Fruit fly (Drosophila melanogaster): ENCODE measurements around the gene CG14711.

CG14711 gene

dm6 chr3R:11657786-11658193 lies 34.7 kb downstream of the CG14711 start (continued):
- peak; percentile 9 for TF ChIP-seq pros (GFP tag; optimal IDR thresholded peaks at IDR 0.05)
- peak; percentile 75 for TF ChIP-seq CG2120 (GFP tag; optimal IDR thresholded peaks at IDR 0.05)
- no peak for TF ChIP-seq Vsx1 (GFP tag; optimal IDR thresholded peaks at IDR 0.05)
- TF ChIP-seq CG8359 (GFP tag; optimal IDR thresholded peaks at IDR 0.05; ENCODE audit: borderline replicate concordance) = no peak
- peak; percentile 66 for TF ChIP-seq CG32532 (GFP tag; IDR thresholded peaks at IDR 0.05)
- peak; percentile 60; the same call in 1 of the 3 replicates for TF ChIP-seq zfh1 (GFP tag; IDR thresholded peaks at IDR 0.05)
- TF ChIP-seq h (optimal IDR thresholded peaks at IDR 0.05) = no peak
- TF ChIP-seq HLH54F (GFP tag; optimal IDR thresholded peaks at IDR 0.05) = peak; percentile 32
- peak; percentile 69; the same call in 2 of the 3 replicates for TF ChIP-seq row (GFP tag; IDR thresholded peaks at IDR 0.05)
- TF ChIP-seq CG10979 (tag; optimal IDR thresholded peaks at IDR 0.05) = peak; percentile 41
- TF ChIP-seq CG17829 (tag; optimal IDR thresholded peaks at IDR 0.05) = peak; percentile 27
- no peak for TF ChIP-seq ken (GFP tag; IDR thresholded peaks at IDR 0.05)
- TF ChIP-seq CG6689 (GFP tag; IDR thresholded peaks at IDR 0.05) = 0 out of 2 replicates have a peak, but pooled peaks have one; percentile 24
- peak; percentile 38 for TF ChIP-seq CG1603 (tag; optimal IDR thresholded peaks at IDR 0.05)
- TF ChIP-seq Taf1 (GFP tag; IDR thresholded peaks at IDR 0.05) = peak; percentile 12; the same call in 1 of the 2 replicates
- peak; percentile 29; the same call in 1 of the 2 replicates for TF ChIP-seq lmd (GFP tag; IDR thresholded peaks at IDR 0.05)
- peak; percentile 3 for TF ChIP-seq CG15269 (tag; optimal IDR thresholded peaks at IDR 0.05)
- TF ChIP-seq CG31224 (GFP tag; IDR thresholded peaks at IDR 0.05) = peak; percentile 37; the same call in 1 of the 2 replicates
- TF ChIP-seq unpg (GFP tag; optimal IDR thresholded peaks at IDR 0.05) = peak; percentile 48
- TF ChIP-seq Camta (GFP tag; optimal IDR thresholded peaks at IDR 0.05) = peak; percentile 5
- TF ChIP-seq CG9932 (GFP tag; IDR thresholded peaks at IDR 0.05) = peak; percentile 82
- peak; percentile 15 for TF ChIP-seq Xbp1 (GFP tag; optimal IDR thresholded peaks at IDR 0.05)
- TF ChIP-seq grau (tag; optimal IDR thresholded peaks at IDR 0.05) = peak; percentile 47

dm6 chr3R:11661187-11661586 lies 38.0 kb downstream of the CG14711 start:
- TF ChIP-seq sna (GFP tag; IDR thresholded peaks at IDR 0.05; ENCODE audit: partially characterized antibody) (0 out of 2 replicates have a peak, but pooled peaks have one; percentile 16), CG8478 (optimal IDR thresholded peaks at IDR 0.05) (no peak), hb (GFP tag; IDR thresholded peaks at IDR 0.05; ENCODE audit: partially characterized antibody) (no peak), danr (GFP tag; IDR thresholded peaks at IDR 0.05) (no peak), gsb-n (tag; optimal IDR thresholded peaks at IDR 0.05) (no peak), CG3838 (GFP tag; optimal IDR thresholded peaks at IDR 0.05) (no peak), Pdp1 (GFP tag; optimal IDR thresholded peaks at IDR 0.05) (peak in 1 of 2 experiments; percentile 80), kni (GFP tag; optimal IDR thresholded peaks at IDR 0.05) (no peak), CG5245 (GFP tag; optimal IDR thresholded peaks at IDR 0.05) (no peak), CG43689 (GFP tag; IDR thresholded peaks at IDR 0.05) (no peak), CG10654 (GFP tag; optimal IDR thresholded peaks at IDR 0.05) (no peak), lbe (GFP tag; optimal IDR thresholded peaks at IDR 0.05) (no peak), CG7271 (tag; optimal IDR thresholded peaks at IDR 0.05) (no peak), chinmo (GFP tag; IDR thresholded peaks at IDR 0.05; ENCODE audit: partially characterized antibody) (no peak), zfh1 (GFP tag; IDR thresholded peaks at IDR 0.05) (no peak), caup (GFP tag; optimal IDR thresholded peaks at IDR 0.05; ENCODE audit: severe bottlenecking) (no peak), CG8765 (GFP tag; IDR thresholded peaks at IDR 0.05) (no peak), Blimp-1 (GFP tag; optimal IDR thresholded peaks at IDR 0.05) (peak; percentile 98), CG8388 (GFP tag; optimal IDR thresholded peaks at IDR 0.05) (no peak), chif (GFP tag; optimal IDR thresholded peaks at IDR 0.05) (no peak), gfzf (GFP tag; optimal IDR thresholded peaks at IDR 0.05) (no peak), CG2199 (GFP tag; IDR thresholded peaks at IDR 0.05) (0 out of 3 replicates have a peak, but pooled peaks have one; percentile 10), dati (GFP tag; IDR thresholded peaks at IDR 0.05) (no peak), CG6813 (GFP tag; optimal IDR thresholded peaks at IDR 0.05) (no peak), MBD-R2 (GFP tag; IDR thresholded peaks at IDR 0.05) (no peak), ara (GFP tag; IDR thresholded peaks at IDR 0.05) (no peak), Mes4 (GFP tag; optimal IDR thresholded peaks at IDR 0.05) (no peak), prd (optimal IDR thresholded peaks at IDR 0.05) (no peak), prd (GFP tag; IDR thresholded peaks at IDR 0.05) (no peak)

Data from whole organism, embryonic.